Fruit fly (Drosophila melanogaster) whole organism, wandering third instar larva: Measurements from ENCODE around the gene CG9331.
A peak's percentile ranks its signal among the peaks of the same experiment; 100 is the strongest.

Source experiments
- Abd-B ChIP-seq: fragments of >200 bp; optimal IDR thresholded peaks from 2 replicates; lab custom pipeline; 2017; ENCODE audit warnings: missing biosample characterization, missing genetic modification characterization
- CG32264 ChIP-seq: fragments of 200-800 bp; sonication (Bioruptor generic); optimal IDR thresholded peaks from 2 replicates; lab custom pipeline; 2016; ENCODE audit warnings: missing biosample characterization, missing genetic modification characterization
- CG9705 ChIP-seq: fragments of 200-800 bp; sonication (Bioruptor generic); optimal IDR thresholded peaks from 2 replicates; lab custom pipeline; 2018; ENCODE audit warnings: missing biosample characterization, mild to moderate bottlenecking, missing genetic modification characterization
- CrebA ChIP-seq: fragments of 200-800 bp; sonication (Bioruptor generic); optimal IDR thresholded peaks from 2 replicates; lab custom pipeline; 2016; ENCODE audit warnings: missing biosample characterization, mild to moderate bottlenecking, missing genetic modification characterization, borderline replicate concordance
- Dfd ChIP-seq: fragments of >200 bp; optimal IDR thresholded peaks from 2 replicates; lab custom pipeline; 2017; ENCODE audit warnings: missing biosample characterization, missing genetic modification characterization
- Dif ChIP-seq: fragments of 200-275, 200-300 bp; sonication (Bioruptor generic); optimal IDR thresholded peaks from 2 replicates; lab custom pipeline; 2018; ENCODE audit warnings: missing biosample characterization, missing genetic modification characterization; ENCODE audit not compliant: partially characterized antibody
- GATAd ChIP-seq: sonication (Bioruptor generic); optimal IDR thresholded peaks from 2 replicates; lab custom pipeline; 2016; ENCODE audit warnings: missing biosample characterization, missing genetic modification characterization
- HLH106 ChIP-seq: fragments of 200-800 bp; optimal IDR thresholded peaks from 3 replicates; lab custom pipeline; 2019; ENCODE audit warnings: missing biosample characterization, mild to moderate bottlenecking, missing genetic modification characterization, moderate library complexity
- Mio ChIP-seq: sonication (Bioruptor generic); optimal IDR thresholded peaks from 2 replicates; lab custom pipeline; 2016; ENCODE audit warnings: missing biosample characterization, missing genetic modification characterization
- OdsH ChIP-seq: fragments of 200-800 bp; sonication (Bioruptor generic); optimal IDR thresholded peaks from 2 replicates; lab custom pipeline; 2016; ENCODE audit warnings: missing biosample characterization, mild to moderate bottlenecking, missing genetic modification characterization
- Rel ChIP-seq, 2 experiments: fragments of 200-800 bp; sonication (Bioruptor generic) in 1 of 2; optimal IDR thresholded peaks; 2 replicates in 1 of 2; 3 replicates in 1 of 2; lab custom pipeline; 2016 to 2019; ENCODE audit warnings: mild to moderate bottlenecking in 2 of 2, missing biosample characterization in 2 of 2, missing genetic modification characterization in 2 of 2, moderate library complexity in 1 of 2
- Vsx2 ChIP-seq: fragments of 200-300, 225-300 bp; sonication (Bioruptor generic); optimal IDR thresholded peaks from 2 replicates; lab custom pipeline; 2018; ENCODE audit warnings: missing biosample characterization, missing genetic modification characterization; ENCODE audit not compliant: partially characterized antibody
- br ChIP-seq: fragments of 200-800 bp; sonication (Bioruptor generic); optimal IDR thresholded peaks from 2 replicates; lab custom pipeline; 2016; ENCODE audit warnings: missing biosample characterization, missing genetic modification characterization
- brk ChIP-seq: fragments of 200-800 bp; sonication (Bioruptor generic); optimal IDR thresholded peaks from 2 replicates; lab custom pipeline; 2016; ENCODE audit warnings: missing biosample characterization, mild to moderate bottlenecking, missing genetic modification characterization
- dl ChIP-seq, 2 experiments: fragments of 175-275, 200-275 bp in 1 of 2; fragments of 200-275 bp in 1 of 2; sonication (Bioruptor generic); optimal IDR thresholded peaks; lab custom pipeline; 2018; ENCODE audit warnings: mild to moderate bottlenecking in 2 of 2, missing biosample characterization in 2 of 2, missing genetic modification characterization in 2 of 2, moderate library complexity in 2 of 2; ENCODE audit not compliant: partially characterized antibody in 2 of 2, insufficient read depth in 1 of 2
- dmrt93B ChIP-seq: fragments of 200-800 bp; sonication (Bioruptor generic); optimal IDR thresholded peaks from 2 replicates; lab custom pipeline; 2018; ENCODE audit warnings: missing biosample characterization, mild to moderate bottlenecking, missing genetic modification characterization
- ey ChIP-seq: fragments of 200-800 bp; sonication (Bioruptor generic); optimal IDR thresholded peaks from 2 replicates; lab custom pipeline; 2016; ENCODE audit warnings: missing biosample characterization, missing genetic modification characterization
- foxo ChIP-seq, 2 experiments: fragments of 200-800 bp; sonication (Bioruptor generic); optimal IDR thresholded peaks; 2 replicates in 1 of 2; 3 replicates in 1 of 2; lab custom pipeline; 2016 to 2017; ENCODE audit warnings: missing biosample characterization in 2 of 2, missing genetic modification characterization in 2 of 2
- fru ChIP-seq: fragments of 200-800 bp; sonication (Bioruptor generic); optimal IDR thresholded peaks from 3 replicates; lab custom pipeline; 2016; ENCODE audit warnings: missing biosample characterization, mild to moderate bottlenecking, missing genetic modification characterization
- h ChIP-seq: fragments of 200-800 bp; sonication (Bioruptor generic); optimal IDR thresholded peaks from 3 replicates; lab custom pipeline; 2016; ENCODE audit warnings: missing biosample characterization, mild to moderate bottlenecking, missing genetic modification characterization
- lola ChIP-seq: fragments of >200 bp; optimal IDR thresholded peaks from 2 replicates; lab custom pipeline; 2017; ENCODE audit warnings: missing biosample characterization, missing genetic modification characterization
- pan ChIP-seq: fragments of >200 bp; optimal IDR thresholded peaks from 2 replicates; lab custom pipeline; 2017
- psq ChIP-seq: fragments of 200-800 bp; sonication (Bioruptor generic); optimal IDR thresholded peaks from 3 replicates; lab custom pipeline; 2017; ENCODE audit warnings: missing biosample characterization, mild to moderate bottlenecking, missing genetic modification characterization, moderate library complexity
- rgr ChIP-seq: fragments of 200-800 bp; sonication (Bioruptor generic); optimal IDR thresholded peaks from 3 replicates; lab custom pipeline; 2016; ENCODE audit warnings: missing biosample characterization, mild to moderate bottlenecking, missing genetic modification characterization
- sage ChIP-seq: fragments of 200-800 bp; sonication (Bioruptor generic); optimal IDR thresholded peaks from 2 replicates; lab custom pipeline; 2016; ENCODE audit warnings: missing biosample characterization, mild to moderate bottlenecking, missing genetic modification characterization
- tai ChIP-seq: sonication (Bioruptor generic); optimal IDR thresholded peaks from 2 replicates; lab custom pipeline; 2016; ENCODE audit warnings: missing biosample characterization, missing genetic modification characterization
- usp ChIP-seq: fragments of >200 bp; optimal IDR thresholded peaks from 2 replicates; lab custom pipeline; 2017; ENCODE audit warnings: missing biosample characterization, missing genetic modification characterization
- woc ChIP-seq: sonication (Bioruptor generic); optimal IDR thresholded peaks from 2 replicates; lab custom pipeline; 2016; ENCODE audit warnings: missing biosample characterization, mild to moderate bottlenecking, missing genetic modification characterization

CG9331 gene

DNA sequence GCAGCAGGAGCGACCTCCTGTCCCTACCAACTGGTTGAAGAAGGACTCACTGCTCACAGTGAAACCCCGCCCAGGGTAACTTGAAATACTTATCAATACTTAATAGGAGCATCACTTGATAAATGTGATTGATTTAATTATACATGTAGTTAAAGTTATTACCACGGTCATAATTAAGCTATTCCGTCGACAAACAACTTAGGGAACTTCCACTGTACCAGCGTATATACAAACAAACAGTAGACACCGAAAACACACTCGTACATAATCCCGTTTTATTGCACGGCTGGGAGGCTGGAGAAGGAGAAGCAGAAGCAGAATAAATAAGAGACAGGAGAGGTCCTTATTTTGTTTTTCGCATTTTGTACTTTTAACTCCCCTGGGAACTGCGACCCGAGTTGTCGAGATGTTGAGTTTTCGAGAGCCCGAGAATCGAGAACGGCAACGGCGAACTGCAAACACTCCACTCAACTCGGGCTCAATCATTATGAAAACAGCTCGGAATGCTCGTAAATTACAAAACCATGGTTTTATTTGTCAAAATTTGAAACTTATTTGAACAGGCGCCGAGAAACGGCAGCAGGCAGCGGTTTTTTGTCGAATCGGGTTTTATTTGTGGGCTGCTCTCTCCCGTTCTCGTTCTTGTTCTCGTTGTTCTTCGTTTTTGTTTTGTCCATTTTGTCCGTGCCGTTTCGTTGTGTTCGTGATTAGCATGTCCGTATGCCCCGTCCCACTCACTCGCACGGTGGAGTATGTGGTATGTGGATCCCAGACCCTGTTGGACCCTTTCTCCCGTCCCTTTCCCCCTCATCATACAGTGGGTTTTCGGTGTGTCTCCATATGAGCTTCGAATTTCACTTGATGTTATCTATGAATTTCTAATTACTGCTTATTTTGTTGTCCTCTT, 22.4 kb upstream of the CG9331 start (continued):
- TF ChIP-seq CG9705 (GFP tag; lab: Kevin White, UChicago), result peak; percentile 97
- peak; percentile 66 for TF ChIP-seq GATAd (GFP tag; lab: Kevin White, UChicago)
- peak; percentile 12 for TF ChIP-seq Dif (GFP tag; lab: Kevin White, UChicago)
- peak; percentile 99 for TF ChIP-seq fru
- no peak for TF ChIP-seq usp (GFP tag; lab: Kevin White, UChicago)
- peak; percentile 98 for TF ChIP-seq OdsH (GFP tag; lab: Kevin White, UChicago)
- TF ChIP-seq Mio (GFP tag; lab: Kevin White, UChicago), result peak; percentile 86
- peak; percentile 5 for TF ChIP-seq Abd-B (GFP tag; lab: Kevin White, UChicago)
- no peak for TF ChIP-seq lola (GFP tag; lab: Kevin White, UChicago)
- peak; percentile 73 to 99 for TF ChIP-seq foxo (GFP tag; optimal IDR thresholded peaks at IDR 0.05; lab: Kevin White, UChicago)

DNA sequence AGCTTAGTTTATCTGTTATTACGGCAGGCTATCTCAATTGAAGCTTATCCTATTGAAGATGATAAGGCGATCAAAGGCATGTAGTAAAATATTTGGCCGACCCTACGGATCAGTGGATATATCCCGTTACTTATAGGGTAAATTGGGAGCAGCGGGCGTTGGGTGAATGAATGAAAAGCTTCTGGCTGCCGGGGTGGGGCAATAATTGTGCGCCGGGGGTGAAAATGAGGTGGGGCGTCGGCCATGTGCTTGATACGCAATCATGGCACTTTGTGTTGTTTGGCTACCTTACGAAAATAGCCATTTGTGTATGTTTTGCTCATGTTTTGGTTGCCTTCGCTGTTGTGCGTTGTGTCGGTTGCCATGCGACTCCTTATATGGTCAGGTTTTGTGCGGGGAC, 20.8 kb upstream of the CG9331 start:
- TF ChIP-seq Rel (GFP tag; optimal IDR thresholded peaks at IDR 0.05; lab: Kevin White, UChicago), result no peak
- TF ChIP-seq Rel (tag; optimal IDR thresholded peaks at IDR 0.05; lab: Kevin White, UChicago), result peak; percentile 27
- no peak for TF ChIP-seq br (GFP tag; lab: Kevin White, UChicago)
- no peak for TF ChIP-seq Dif (GFP tag; lab: Kevin White, UChicago)

DNA sequence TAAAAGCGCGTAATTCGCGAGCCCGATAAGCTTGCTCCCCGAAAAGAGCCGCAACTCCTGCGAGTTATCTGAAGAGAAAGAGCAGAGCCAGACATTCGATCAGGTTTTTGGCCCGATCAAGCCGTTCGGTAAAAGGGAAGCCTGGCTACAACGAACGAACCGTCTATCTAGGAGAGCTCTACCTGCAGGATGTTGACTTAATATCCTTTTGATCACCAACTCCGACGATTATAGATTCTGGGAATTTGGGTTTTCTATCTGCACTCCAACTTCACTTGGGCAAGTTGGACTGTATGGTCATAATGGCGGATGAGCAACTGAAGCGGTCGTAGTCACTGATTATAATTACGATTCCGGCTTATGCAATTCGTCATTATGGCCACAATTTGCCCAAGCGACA, 20.4 kb upstream of the CG9331 start:
- TF ChIP-seq tai (GFP tag; lab: Kevin White, UChicago) (no peak), Mio (GFP tag; lab: Kevin White, UChicago) (no peak), Abd-B (GFP tag; lab: Kevin White, UChicago) (no peak), h (GFP tag; lab: Kevin White, UChicago) (peak; percentile 71), CG32264 (GFP tag; lab: Kevin White, UChicago) (no peak), Vsx2 (GFP tag; lab: Kevin White, UChicago) (no peak), HLH106 (tag; lab: Kevin White, UChicago) (peak; percentile 65), ey (GFP tag; lab: Kevin White, UChicago) (peak; percentile 33), usp (GFP tag; lab: Kevin White, UChicago) (no peak), CrebA (GFP tag; lab: Kevin White, UChicago) (no peak), fru (peak; percentile 21), woc (peak; percentile 59), OdsH (GFP tag; lab: Kevin White, UChicago) (no peak), dmrt93B (GFP tag; lab: Kevin White, UChicago) (peak; percentile 38), foxo (GFP tag; optimal IDR thresholded peaks at IDR 0.05; lab: Kevin White, UChicago) (peak in 1 of 2 experiments; percentile 47), sage (GFP tag; lab: Kevin White, UChicago) (peak; percentile 23), rgr (peak; percentile 11)

DNA sequence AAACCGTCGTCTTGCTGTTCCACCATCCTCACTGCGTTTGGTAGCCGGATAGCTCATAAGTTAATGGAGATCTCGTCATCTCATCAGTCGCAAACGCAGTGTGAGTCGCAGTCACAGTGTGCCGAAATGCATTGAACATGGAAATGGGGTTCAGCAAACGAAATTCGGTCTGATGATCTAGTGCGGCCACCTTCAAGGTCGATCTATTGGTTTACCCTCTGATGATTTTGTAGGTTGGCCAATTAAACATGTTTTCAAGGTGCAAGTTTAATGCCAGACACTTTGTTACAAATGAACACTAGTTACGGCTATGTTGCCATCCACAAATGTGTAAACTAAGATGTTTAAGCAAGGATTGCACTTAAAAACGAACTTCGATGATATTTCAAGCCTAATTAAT, 19.8 kb upstream of the CG9331 start:
- TF ChIP-seq dl (GFP tag; optimal IDR thresholded peaks at IDR 0.05; lab: Kevin White, UChicago; ENCODE audit: insufficient read depth in 1 of 2, partially characterized antibody in 2 of 2) (no peak), br (GFP tag; lab: Kevin White, UChicago) (no peak), pan (no peak), woc (no peak), CrebA (GFP tag; lab: Kevin White, UChicago) (no peak), Mio (GFP tag; lab: Kevin White, UChicago) (no peak), sage (GFP tag; lab: Kevin White, UChicago) (no peak), Vsx2 (GFP tag; lab: Kevin White, UChicago) (no peak), foxo (GFP tag; optimal IDR thresholded peaks at IDR 0.05; lab: Kevin White, UChicago) (no peak), lola (GFP tag; lab: Kevin White, UChicago) (no peak), GATAd (GFP tag; lab: Kevin White, UChicago) (no peak), brk (GFP tag; lab: Kevin White, UChicago) (no peak), Dfd (GFP tag; lab: Kevin White, UChicago) (no peak), ey (GFP tag; lab: Kevin White, UChicago) (no peak), psq (GFP tag; lab: Kevin White, UChicago) (no peak)
